Comparison of ENCODE assay signal across 5 worm cellular contexts in genomic region chrIII:6897587-6898064, ce11.
TF ChIP-seq lines count a peak whose summit lies in the region.

Gene T07E3.4 (plus strand): TSS chrIII:6898014.

TF ChIP-seq in whole organism, L1 larva, 84 proteins besides CTCF, POLR2A, EP300 and RAD21 (continued from another document and continues in another):
- TF ChIP-seq mdl-1 (tag; optimal IDR thresholded peaks at IDR 0.05; lab: Kevin White, UChicago) = peak in 1 of 2 experiments; percentile 84
- peak; percentile 73 for TF ChIP-seq xbp-1 (tag; optimal IDR thresholded peaks at IDR 0.05; lab: Kevin White, UChicago)
- peak; percentile 96 for TF ChIP-seq snu-23 (GFP tag; optimal IDR thresholded peaks at IDR 0.05; lab: Kevin White, UChicago)
- TF ChIP-seq nhr-28 (tag; optimal IDR thresholded peaks at IDR 0.05; lab: Kevin White, UChicago) = no peak
- no peak for TF ChIP-seq unc-62 (GFP tag; optimal IDR thresholded peaks at IDR 0.05; lab: Kevin White, UChicago)
- TF ChIP-seq sox-4 (tag; optimal IDR thresholded peaks at IDR 0.05; lab: Kevin White, UChicago) = no peak
- TF ChIP-seq lin-14 (GFP tag; optimal IDR thresholded peaks at IDR 0.05; lab: Kevin White, UChicago) = peak; percentile 95
- peak; percentile 23 for TF ChIP-seq snpc-4 (tag; optimal IDR thresholded peaks at IDR 0.05; lab: Kevin White, UChicago)
- peak; percentile 34 for TF ChIP-seq C16A3.4 (tag; optimal IDR thresholded peaks at IDR 0.05; lab: Kevin White, UChicago)
- no peak for TF ChIP-seq ets-5 (GFP tag; IDR thresholded peaks at IDR 0.05; lab: Robert Waterston, UW)
- no peak for TF ChIP-seq egl-13 (tag; optimal IDR thresholded peaks at IDR 0.05; lab: Kevin White, UChicago)
- no peak for TF ChIP-seq C34B4.2 (tag; optimal IDR thresholded peaks at IDR 0.05; lab: Kevin White, UChicago)
- no peak for TF ChIP-seq ceh-63 (GFP tag; optimal IDR thresholded peaks at IDR 0.05; lab: Kevin White, UChicago)
- no peak for TF ChIP-seq aha-1 (tag; optimal IDR thresholded peaks at IDR 0.05; lab: Kevin White, UChicago)
- TF ChIP-seq sptf-1 (tag; optimal IDR thresholded peaks at IDR 0.05; lab: Kevin White, UChicago) = no peak
- peak; percentile 82 to 88 for TF ChIP-seq lsy-2 (tag; optimal IDR thresholded peaks at IDR 0.05; lab: Kevin White, UChicago)
- peak; percentile 67 to 80 for TF ChIP-seq lin-35 (GFP tag; optimal IDR thresholded peaks at IDR 0.05; lab: Kevin White, UChicago)
- TF ChIP-seq ces-1 (GFP tag; optimal IDR thresholded peaks at IDR 0.05; lab: Kevin White, UChicago) = no peak
- TF ChIP-seq ztf-11 (tag; optimal IDR thresholded peaks at IDR 0.05; lab: Kevin White, UChicago) = no peak
- peak; percentile 77 for TF ChIP-seq jun-1 (tag; optimal IDR thresholded peaks at IDR 0.05; lab: Kevin White, UChicago)
- no peak for TF ChIP-seq tlp-1 (tag; optimal IDR thresholded peaks at IDR 0.05; lab: Kevin White, UChicago)
- no peak for TF ChIP-seq zip-4 (GFP tag; optimal IDR thresholded peaks at IDR 0.05; lab: Kevin White, UChicago)
- no peak for TF ChIP-seq hlh-17 (GFP tag; optimal IDR thresholded peaks at IDR 0.05; lab: Kevin White, UChicago; ENCODE audit: borderline replicate concordance)
- TF ChIP-seq skn-1 (tag; optimal IDR thresholded peaks at IDR 0.05; lab: Kevin White, UChicago) = no peak
- TF ChIP-seq hlh-4 (tag; optimal IDR thresholded peaks at IDR 0.05; lab: Kevin White, UChicago) = no peak
- no peak for TF ChIP-seq nhr-12 (tag; optimal IDR thresholded peaks at IDR 0.05; lab: Kevin White, UChicago)
- peak; percentile 51 for TF ChIP-seq lin-13 (GFP tag; optimal IDR thresholded peaks at IDR 0.05; lab: Kevin White, UChicago)

TF ChIP-seq in whole organism, L2 larva, 48 proteins besides CTCF, POLR2A, EP300 and RAD21 (continued from another document):
- TF ChIP-seq alr-1 (tag; optimal IDR thresholded peaks at IDR 0.05; lab: Kevin White, UChicago) (no peak), skn-1 (tag; optimal IDR thresholded peaks at IDR 0.05; lab: Kevin White, UChicago) (no peak), ama-1 (optimal IDR thresholded peaks at IDR 0.05; lab: Kevin White, UChicago) (peak; percentile 84), mab-5 (tag; optimal IDR thresholded peaks at IDR 0.05; lab: Kevin White, UChicago) (peak; percentile 21), sem-4 (tag; optimal IDR thresholded peaks at IDR 0.05; lab: Kevin White, UChicago) (peak; percentile 79), zag-1 (tag; optimal IDR thresholded peaks at IDR 0.05; lab: Kevin White, UChicago) (no peak), crh-2 (tag; optimal IDR thresholded peaks at IDR 0.05; lab: Kevin White, UChicago) (peak; percentile 91), lin-39 (tag; optimal IDR thresholded peaks at IDR 0.05; lab: Kevin White, UChicago) (peak; percentile 27), nhr-21 (tag; optimal IDR thresholded peaks at IDR 0.05; lab: Kevin White, UChicago) (peak; percentile 90), sma-9 (GFP tag; optimal IDR thresholded peaks at IDR 0.05; lab: Kevin White, UChicago) (peak; percentile 98), sma-9 (tag; optimal IDR thresholded peaks at IDR 0.05; lab: Kevin White, UChicago) (no peak)

TF ChIP-seq in whole organism, L3 larva, 47 proteins besides CTCF, POLR2A, EP300 and RAD21 (continued from another document):
- TF ChIP-seq nhr-25 (tag; optimal IDR thresholded peaks at IDR 0.05; lab: Kevin White, UChicago) = peak; percentile 82
- TF ChIP-seq elt-1 (tag; optimal IDR thresholded peaks at IDR 0.05; lab: Kevin White, UChicago) = no peak
- peak; percentile 63 for TF ChIP-seq jun-1 (tag; optimal IDR thresholded peaks at IDR 0.05; lab: Kevin White, UChicago)
- no peak for TF ChIP-seq ztf-11 (tag; optimal IDR thresholded peaks at IDR 0.05; lab: Kevin White, UChicago)
- no peak for TF ChIP-seq egl-5 (tag; optimal IDR thresholded peaks at IDR 0.05; lab: Kevin White, UChicago)
- no peak for TF ChIP-seq zag-1 (tag; optimal IDR thresholded peaks at IDR 0.05; lab: Kevin White, UChicago)
- no peak for TF ChIP-seq nhr-77 (tag; optimal IDR thresholded peaks at IDR 0.05; lab: Kevin White, UChicago)
- no peak for TF ChIP-seq skn-1 (tag; optimal IDR thresholded peaks at IDR 0.05; lab: Kevin White, UChicago)
- TF ChIP-seq nhr-12 (tag; optimal IDR thresholded peaks at IDR 0.05; lab: Kevin White, UChicago) = no peak

TF ChIP-seq in whole organism, L4 larva, 104 proteins besides CTCF, POLR2A, EP300 and RAD21 (continued from another document and continues in another):
- no peak for TF ChIP-seq mdt-29 (GFP tag; IDR thresholded peaks at IDR 0.05; lab: Robert Waterston, UW)
- peak; percentile 60 for TF ChIP-seq T20F7.1 (GFP tag; optimal IDR thresholded peaks at IDR 0.05; lab: Kevin White, UChicago)
- no peak for TF ChIP-seq unc-39 (tag; optimal IDR thresholded peaks at IDR 0.05; lab: Kevin White, UChicago)
- peak; percentile 9 for TF ChIP-seq gei-8 (GFP tag; optimal IDR thresholded peaks at IDR 0.05; lab: Kevin White, UChicago)
- no peak for TF ChIP-seq daf-8 (GFP tag; IDR thresholded peaks at IDR 0.05; lab: Robert Waterston, UW)
- peak; percentile 93 for TF ChIP-seq hlh-11 (tag; optimal IDR thresholded peaks at IDR 0.05; lab: Kevin White, UChicago)
- TF ChIP-seq dmd-9 (GFP tag; IDR thresholded peaks at IDR 0.05; lab: Robert Waterston, UW) = no peak
- peak in 1 of 2 experiments; percentile 18 for TF ChIP-seq daf-16 (GFP tag; optimal IDR thresholded peaks at IDR 0.05; lab: Kevin White, UChicago)
- TF ChIP-seq daf-16 (tag; optimal IDR thresholded peaks at IDR 0.05; lab: Kevin White, UChicago) = peak; percentile 68
- TF ChIP-seq F10B5.3 (tag; optimal IDR thresholded peaks at IDR 0.05; lab: Kevin White, UChicago) = no peak
- no peak for TF ChIP-seq vab-7 (GFP tag; IDR thresholded peaks at IDR 0.05; lab: Robert Waterston, UW)
- peak in 1 of 2 experiments; percentile 90 for TF ChIP-seq unc-62 (GFP tag; optimal IDR thresholded peaks at IDR 0.05 in 1 of 2; lab: Kevin White, UChicago)
- no peak for TF ChIP-seq unc-62 (tag; optimal IDR thresholded peaks at IDR 0.05; lab: Kevin White, UChicago)
- TF ChIP-seq lin-13 (GFP tag; optimal IDR thresholded peaks at IDR 0.05; lab: Kevin White, UChicago) = peak; percentile 46
- peak; percentile 22 for TF ChIP-seq spr-1 (tag; optimal IDR thresholded peaks at IDR 0.05; lab: Kevin White, UChicago)
- TF ChIP-seq egl-27 (tag; optimal IDR thresholded peaks at IDR 0.05; lab: Kevin White, UChicago) = no peak
- TF ChIP-seq hmg-1.1 (GFP tag; IDR thresholded peaks at IDR 0.05; lab: Robert Waterston, UW) = peak; percentile 76
- TF ChIP-seq lin-39 (tag; optimal IDR thresholded peaks at IDR 0.05; lab: Kevin White, UChicago) = no peak
- no peak for TF ChIP-seq F44E2.7 (GFP tag; IDR thresholded peaks at IDR 0.05; lab: Robert Waterston, UW)
- no peak for TF ChIP-seq nhr-76 (tag; optimal IDR thresholded peaks at IDR 0.05; lab: Kevin White, UChicago)
- no peak for TF ChIP-seq ZK337.2 (GFP tag; IDR thresholded peaks at IDR 0.05; lab: Robert Waterston, UW)
- TF ChIP-seq dmd-6 (GFP tag; IDR thresholded peaks at IDR 0.05; lab: Robert Waterston, UW) = peak; percentile 94
- peak; percentile 57; the same call in 1 of the 2 replicates for TF ChIP-seq ctbp-1 (GFP tag; IDR thresholded peaks at IDR 0.05; lab: Robert Waterston, UW)
- TF ChIP-seq fkh-10 (GFP tag; optimal IDR thresholded peaks at IDR 0.05; lab: Kevin White, UChicago) = no peak
- TF ChIP-seq nhr-111 (GFP tag; optimal IDR thresholded peaks at IDR 0.05; lab: Kevin White, UChicago) = no peak
- TF ChIP-seq fos-1 (tag; optimal IDR thresholded peaks at IDR 0.05; lab: Kevin White, UChicago) = no peak
- no peak for TF ChIP-seq zfp-3 (GFP tag; conservative IDR thresholded peaks at IDR 0.05; lab: Robert Waterston, UW)
- TF ChIP-seq zfp-2 (tag; optimal IDR thresholded peaks at IDR 0.05; lab: Kevin White, UChicago) = no peak
- no peak for TF ChIP-seq pqm-1 (tag; optimal IDR thresholded peaks at IDR 0.05; lab: Kevin White, UChicago)
- no peak for TF ChIP-seq jun-1 (tag; optimal IDR thresholded peaks at IDR 0.05; lab: Kevin White, UChicago)
- no peak for TF ChIP-seq Y105C5A.15 (GFP tag; IDR thresholded peaks at IDR 0.05; lab: Robert Waterston, UW)
- TF ChIP-seq Y48G9A.11 (GFP tag; IDR thresholded peaks at IDR 0.05; lab: Robert Waterston, UW) = no peak
- peak; percentile 84 for TF ChIP-seq nhr-11 (tag; optimal IDR thresholded peaks at IDR 0.05; lab: Kevin White, UChicago)
- TF ChIP-seq php-3 (GFP tag; IDR thresholded peaks at IDR 0.05; lab: Robert Waterston, UW) = 0 out of 2 replicates have a peak, but pooled peaks have one; percentile 39
- TF ChIP-seq nhr-48 (tag; optimal IDR thresholded peaks at IDR 0.05; lab: Kevin White, UChicago) = peak; percentile 78
- peak; percentile 59 for TF ChIP-seq T26A8.4 (GFP tag; IDR thresholded peaks at IDR 0.05; lab: Robert Waterston, UW)
- TF ChIP-seq daf-12 (tag; optimal IDR thresholded peaks at IDR 0.05; lab: Kevin White, UChicago) = no peak
- no peak for TF ChIP-seq dmd-8 (GFP tag; IDR thresholded peaks at IDR 0.05; lab: Robert Waterston, UW)
- TF ChIP-seq lir-3 (tag; optimal IDR thresholded peaks at IDR 0.05; lab: Kevin White, UChicago) = no peak
- no peak for TF ChIP-seq arid-1 (GFP tag; conservative IDR thresholded peaks at IDR 0.05; lab: Robert Waterston, UW)
- no peak for TF ChIP-seq egl-43 (GFP tag; IDR thresholded peaks at IDR 0.05; lab: Robert Waterston, UW)
- TF ChIP-seq nhr-25 (tag; optimal IDR thresholded peaks at IDR 0.05; lab: Kevin White, UChicago; ENCODE audit: borderline replicate concordance, insufficient read depth) = no peak
- peak; percentile 69 for TF ChIP-seq mep-1 (tag; optimal IDR thresholded peaks at IDR 0.05; lab: Kevin White, UChicago)
- no peak for TF ChIP-seq saeg-2 (GFP tag; IDR thresholded peaks at IDR 0.05; lab: Robert Waterston, UW)
- TF ChIP-seq set-16 (GFP tag; IDR thresholded peaks at IDR 0.05; lab: Robert Waterston, UW) = no peak
- no peak for TF ChIP-seq lin-15B (tag; optimal IDR thresholded peaks at IDR 0.05; lab: Kevin White, UChicago)
- TF ChIP-seq ama-1 (optimal IDR thresholded peaks at IDR 0.05; lab: Kevin White, UChicago) = no peak
- TF ChIP-seq nhr-42 (GFP tag; IDR thresholded peaks at IDR 0.05; lab: Robert Waterston, UW) = no peak

TF ChIP-seq in whole organism, young adult, 124 proteins besides CTCF, POLR2A, EP300 and RAD21 (continued from another document and continues in another):
- TF ChIP-seq nfya-2 (GFP tag; IDR thresholded peaks at IDR 0.05; lab: Robert Waterston, UW) (no peak), Y53G8AR.9 (GFP tag; conservative IDR thresholded peaks at IDR 0.05; lab: Robert Waterston, UW) (no peak), rec-8 (tag; optimal IDR thresholded peaks at IDR 0.05; lab: Kevin White, UChicago) (no peak), bed-2 (GFP tag; IDR thresholded peaks at IDR 0.05; lab: Robert Waterston, UW) (no peak), snpc-1.1 (tag; optimal IDR thresholded peaks at IDR 0.05; lab: Kevin White, UChicago; ENCODE audit: insufficient read depth) (no peak), K12H6.12 (tag; optimal IDR thresholded peaks at IDR 0.05; lab: Kevin White, UChicago) (peak; percentile 28), ztf-22 (GFP tag; optimal IDR thresholded peaks at IDR 0.05; lab: Kevin White, UChicago) (no peak), tbp1 (GFP tag; optimal IDR thresholded peaks at IDR 0.05; lab: Kevin White, UChicago) (no peak), lag-1 (GFP tag; IDR thresholded peaks at IDR 0.05; lab: Robert Waterston, UW) (no peak), ceh-100 (GFP tag; IDR thresholded peaks at IDR 0.05; lab: Robert Waterston, UW) (no peak), attf-3 (GFP tag; conservative IDR thresholded peaks at IDR 0.05; lab: Robert Waterston, UW) (no peak), lsl-1 (GFP tag; optimal IDR thresholded peaks at IDR 0.05; lab: Kevin White, UChicago) (no peak), somi-1 (GFP tag; optimal IDR thresholded peaks at IDR 0.05; lab: Kevin White, UChicago) (peak; percentile 78), aptf-2 (GFP tag; conservative IDR thresholded peaks at IDR 0.05; lab: Robert Waterston, UW) (no peak), nhr-179 (tag; optimal IDR thresholded peaks at IDR 0.05; lab: Kevin White, UChicago) (no peak), hsf-1 (GFP tag; IDR thresholded peaks at IDR 0.05; lab: Robert Waterston, UW) (no peak), sea-2 (GFP tag; IDR thresholded peaks at IDR 0.05; lab: Robert Waterston, UW) (no peak), B0261.1 (tag; optimal IDR thresholded peaks at IDR 0.05; lab: Kevin White, UChicago) (no peak), mcd-1 (GFP tag; IDR thresholded peaks at IDR 0.05; lab: Robert Waterston, UW) (peak; percentile 36; the same call in 1 of the 2 replicates), sptf-2 (GFP tag; optimal IDR thresholded peaks at IDR 0.05; lab: Kevin White, UChicago) (no peak), unc-62 (GFP tag; optimal IDR thresholded peaks at IDR 0.05; lab: Kevin White, UChicago) (no peak), aptf-3 (GFP tag; IDR thresholded peaks at IDR 0.05; lab: Robert Waterston, UW) (no peak), sdz-38 (tag; optimal IDR thresholded peaks at IDR 0.05; lab: Kevin White, UChicago) (no peak), bed-1 (GFP tag; IDR thresholded peaks at IDR 0.05; lab: Robert Waterston, UW) (no peak), egrh-3 (GFP tag; IDR thresholded peaks at IDR 0.05; lab: Robert Waterston, UW) (no peak), F52B5.7 (tag; optimal IDR thresholded peaks at IDR 0.05; lab: Kevin White, UChicago) (no peak), ekl-4 (GFP tag; IDR thresholded peaks at IDR 0.05; lab: Robert Waterston, UW) (no peak), ceh-58 (GFP tag; IDR thresholded peaks at IDR 0.05; lab: Robert Waterston, UW) (no peak), rcor-1 (GFP tag; IDR thresholded peaks at IDR 0.05; lab: Robert Waterston, UW) (no peak), lin-26 (GFP tag; IDR thresholded peaks at IDR 0.05; lab: Robert Waterston, UW) (no peak), madf-10 (tag; optimal IDR thresholded peaks at IDR 0.05; lab: Kevin White, UChicago) (no peak), F33H1.4 (GFP tag; IDR thresholded peaks at IDR 0.05; lab: Robert Waterston, UW) (no peak), repo-1 (tag; optimal IDR thresholded peaks at IDR 0.05; lab: Kevin White, UChicago) (no peak), cebp-2 (GFP tag; IDR thresholded peaks at IDR 0.05; lab: Robert Waterston, UW) (no peak), ccch-3 (GFP tag; optimal IDR thresholded peaks at IDR 0.05; lab: Kevin White, UChicago) (no peak), ztf-26 (tag; optimal IDR thresholded peaks at IDR 0.05; lab: Kevin White, UChicago) (peak; percentile 60), chd-7 (tag; optimal IDR thresholded peaks at IDR 0.05; lab: Kevin White, UChicago) (peak; percentile 13), lir-1 (GFP tag; conservative IDR thresholded peaks at IDR 0.05; lab: Robert Waterston, UW) (no peak), snpc-3.4 (tag; optimal IDR thresholded peaks at IDR 0.05; lab: Kevin White, UChicago) (no peak), xnd-1 (tag; optimal IDR thresholded peaks at IDR 0.05; lab: Kevin White, UChicago) (no peak), mel-28 (tag; optimal IDR thresholded peaks at IDR 0.05; lab: Kevin White, UChicago; ENCODE audit: borderline replicate concordance) (no peak), tlf-1 (GFP tag; optimal IDR thresholded peaks at IDR 0.05; lab: Kevin White, UChicago) (no peak), zim-3 (tag; optimal IDR thresholded peaks at IDR 0.05; lab: Kevin White, UChicago) (no peak), rpc-1 (optimal IDR thresholded peaks at IDR 0.05; lab: Kevin White, UChicago) (no peak), rpc-1 (tag; optimal IDR thresholded peaks at IDR 0.05; lab: Kevin White, UChicago) (no peak), C17E4.6 (GFP tag; IDR thresholded peaks at IDR 0.05; lab: Robert Waterston, UW) (no peak), F49E8.2 (tag; optimal IDR thresholded peaks at IDR 0.05; lab: Kevin White, UChicago; ENCODE audit: insufficient read depth) (no peak), D2030.7 (GFP tag; IDR thresholded peaks at IDR 0.05; lab: Robert Waterston, UW) (no peak), ztf-6 (GFP tag; IDR thresholded peaks at IDR 0.05; lab: Robert Waterston, UW) (no peak), B0336.3 (GFP tag; IDR thresholded peaks at IDR 0.05; lab: Robert Waterston, UW) (no peak), tbx-9 (tag; optimal IDR thresholded peaks at IDR 0.05; lab: Kevin White, UChicago; ENCODE audit: borderline replicate concordance) (no peak), F57C9.4 (tag; optimal IDR thresholded peaks at IDR 0.05; lab: Kevin White, UChicago) (no peak), F39B2.1 (GFP tag; IDR thresholded peaks at IDR 0.05; lab: Robert Waterston, UW) (no peak), lin-40 (tag; optimal IDR thresholded peaks at IDR 0.05; lab: Kevin White, UChicago) (peak; percentile 80), die-1 (tag; optimal IDR thresholded peaks at IDR 0.05; lab: Kevin White, UChicago) (peak; percentile 0), Y53F4B.3 (GFP tag; IDR thresholded peaks at IDR 0.05; lab: Robert Waterston, UW) (no peak)
